Fruit fly (Drosophila melanogaster) whole organism, embryonic: ENCODE data around the gene CG12171.

Experiments
- ATbp ChIP-seq: fragments of 200-800 bp; sonication (Bioruptor generic); optimal IDR thresholded peaks from 2 replicates; lab custom pipeline; 2017; ENCODE audit warnings: missing biosample characterization, mild to moderate bottlenecking, missing genetic modification characterization, missing genetic modification reagents
- Atf3 ChIP-seq: fragments of 200-800 bp; sonication (Bioruptor generic); optimal IDR thresholded peaks from 3 replicates; lab custom pipeline; 2016; ENCODE audit warnings: missing biosample characterization, missing genetic modification characterization
- BEAF-32 ChIP-seq: fragments of 200-800 bp; sonication (Bioruptor generic); optimal IDR thresholded peaks from 3 replicates; lab custom pipeline; 2017; ENCODE audit warnings: missing biosample characterization, missing genetic modification characterization, mild to moderate bottlenecking, moderate library complexity, missing genetic modification reagents
- Blimp-1 ChIP-seq: fragments of 200-800 bp; sonication (Bioruptor generic); optimal IDR thresholded peaks from 3 replicates; lab custom pipeline; 2018; ENCODE audit warnings: missing biosample characterization, missing genetic modification characterization, mild to moderate bottlenecking, moderate library complexity, missing genetic modification reagents
- BtbVII ChIP-seq: fragments of 200-800 bp; sonication (Bioruptor generic); optimal IDR thresholded peaks from 3 replicates; lab custom pipeline; 2017; ENCODE audit warnings: missing biosample characterization, mild to moderate bottlenecking, missing genetic modification characterization
- C15 ChIP-seq: fragments of 200-800 bp; sonication (Bioruptor generic); IDR thresholded peaks from 3 replicates; pipeline ENCODE4 v1.3.6; 2022; ENCODE audit warnings: missing biosample characterization, missing genetic modification characterization
- CG10147 ChIP-seq: fragments of 200-800 bp; sonication (Bioruptor generic); optimal IDR thresholded peaks from 2 replicates; lab custom pipeline; 2019; ENCODE audit warnings: missing biosample characterization, mild to moderate bottlenecking, missing genetic modification characterization, moderate library complexity
- CG10979 ChIP-seq: fragments of 200-800 bp; sonication (Bioruptor generic); optimal IDR thresholded peaks from 2 replicates; lab custom pipeline; 2018; ENCODE audit warnings: missing biosample characterization, mild to moderate bottlenecking, missing genetic modification characterization, moderate library complexity
- CG11560 ChIP-seq: fragments of 200-800 bp; sonication (Bioruptor generic); IDR thresholded peaks from 3 replicates; pipeline ENCODE4 v1.3.6; 2022; ENCODE audit warnings: missing biosample characterization, missing genetic modification characterization
- CG12659 ChIP-seq: fragments of 200-800 bp; sonication (Bioruptor generic); optimal IDR thresholded peaks from 3 replicates; lab custom pipeline; 2017; ENCODE audit warnings: mild to moderate bottlenecking, missing biosample characterization, missing genetic modification reagents, missing genetic modification characterization
- CG12744 ChIP-seq: fragments of 200-800 bp; sonication (Bioruptor generic); optimal IDR thresholded peaks from 2 replicates; lab custom pipeline; 2016; ENCODE audit warnings: missing biosample characterization, missing genetic modification characterization
- CG13123 ChIP-seq: fragments of 200-800 bp; sonication (Bioruptor generic); optimal IDR thresholded peaks from 2 replicates; lab custom pipeline; 2016; ENCODE audit warnings: missing biosample characterization, missing genetic modification characterization
- CG13624 ChIP-seq: fragments of 200-800 bp; sonication (Bioruptor generic); optimal IDR thresholded peaks from 2 replicates; lab custom pipeline; 2016; ENCODE audit warnings: missing biosample characterization, missing genetic modification characterization
- CG13894 ChIP-seq: fragments of 200-800 bp; sonication (Bioruptor generic); optimal IDR thresholded peaks from 3 replicates; lab custom pipeline; 2018; ENCODE audit warnings: missing biosample characterization, mild to moderate bottlenecking, missing genetic modification characterization, moderate library complexity
- CG15011 ChIP-seq: fragments of 200-800 bp; sonication (Bioruptor generic); optimal IDR thresholded peaks from 3 replicates; lab custom pipeline; 2018; ENCODE audit warnings: missing biosample characterization, mild to moderate bottlenecking, missing genetic modification characterization
- CG17186 ChIP-seq: fragments of 200-800 bp; sonication (Bioruptor generic); optimal IDR thresholded peaks from 3 replicates; lab custom pipeline; 2017; ENCODE audit warnings: missing biosample characterization, missing genetic modification reagents, missing genetic modification characterization
- CG2712 ChIP-seq: fragments of 200-800 bp; optimal IDR thresholded peaks from 3 replicates; lab custom pipeline; 2019; ENCODE audit warnings: missing biosample characterization, mild to moderate bottlenecking, missing genetic modification characterization, moderate library complexity
- CG33557 ChIP-seq: fragments of 200-800 bp; sonication (Bioruptor generic); optimal IDR thresholded peaks from 2 replicates; lab custom pipeline; 2019; ENCODE audit warnings: missing biosample characterization, mild to moderate bottlenecking, missing genetic modification characterization, moderate library complexity
- CG5953 ChIP-seq: fragments of 200-800 bp; sonication (Bioruptor generic); IDR thresholded peaks from 2 replicates; pipeline ENCODE4 v1.3.6; 2022; ENCODE audit warnings: missing biosample characterization, missing genetic modification characterization
- CG6791 ChIP-seq: fragments of 200-800 bp; sonication (Bioruptor generic); IDR thresholded peaks from 3 replicates; pipeline ENCODE4 v1.3.6; 2022; ENCODE audit warnings: missing biosample characterization, missing genetic modification characterization; ENCODE audit not compliant: partially characterized antibody
- CG8765 ChIP-seq: fragments of 200-800 bp; sonication (Bioruptor generic); IDR thresholded peaks from 2 replicates; pipeline ENCODE4 v1.3.6; 2022; ENCODE audit warnings: missing biosample characterization, missing genetic modification characterization
- Dref ChIP-seq: fragments of 200-800 bp; sonication (Bioruptor generic); IDR thresholded peaks from 2 replicates; pipeline ENCODE4 v1.3.6; 2022; ENCODE audit warnings: missing biosample characterization, missing genetic modification characterization
- Fer1 ChIP-seq: fragments of 200-800 bp; sonication (Bioruptor generic); optimal IDR thresholded peaks from 2 replicates; lab custom pipeline; 2017; ENCODE audit warnings: missing biosample characterization, mild to moderate bottlenecking, missing genetic modification characterization
- HmgD ChIP-seq: fragments of 200-800 bp; sonication (Bioruptor generic); optimal IDR thresholded peaks from 3 replicates; lab custom pipeline; 2016; ENCODE audit warnings: missing biosample characterization, missing genetic modification characterization
- Lim3 ChIP-seq: fragments of 200-800 bp; sonication (Bioruptor generic); IDR thresholded peaks from 2 replicates; pipeline ENCODE4 v1.3.6; 2022; ENCODE audit warnings: missing biosample characterization, missing genetic modification characterization
- MBD-R2 ChIP-seq: fragments of 200-800 bp; sonication (Bioruptor generic); IDR thresholded peaks from 2 replicates; pipeline ENCODE4 v1.3.6; 2022; ENCODE audit warnings: missing biosample characterization, missing genetic modification characterization
- Meics ChIP-seq: fragments of 200-800 bp; sonication (Bioruptor generic); optimal IDR thresholded peaks from 2 replicates; lab custom pipeline; 2017; ENCODE audit warnings: missing biosample characterization, mild to moderate bottlenecking, missing genetic modification characterization
- Nf-YA ChIP-seq: fragments of 200-800 bp; sonication (Bioruptor generic); IDR thresholded peaks from 2 replicates; pipeline ENCODE4 v1.3.6; 2022; ENCODE audit warnings: missing biosample characterization, missing genetic modification characterization
- Nf-YB ChIP-seq: fragments of 200-800 bp; sonication (Bioruptor generic); optimal IDR thresholded peaks from 3 replicates; lab custom pipeline; 2019; ENCODE audit warnings: missing biosample characterization, mild to moderate bottlenecking, missing genetic modification characterization, moderate library complexity
- Ptx1 ChIP-seq: fragments of 200-800 bp; sonication (Bioruptor generic); IDR thresholded peaks from 2 replicates; pipeline ENCODE4 v1.3.6; 2022; ENCODE audit warnings: missing biosample characterization, missing genetic modification characterization
- Stat92E ChIP-seq, 3 experiments: fragments of >200 bp in 2 of 3; fragments of 200-800 bp in 1 of 3; sonication (Bioruptor generic) in 1 of 3; optimal IDR thresholded peaks; 2 replicates each; lab custom pipeline; 2017 to 2019; ENCODE audit warnings: missing biosample characterization in 3 of 3, missing genetic modification characterization in 3 of 3, mild to moderate bottlenecking in 1 of 3, moderate library complexity in 1 of 3
- Taf1 ChIP-seq: fragments of 200-800 bp; sonication (Bioruptor generic); IDR thresholded peaks from 2 replicates; pipeline ENCODE4 v1.3.6; 2022; ENCODE audit warnings: missing biosample characterization, missing genetic modification characterization
- cad ChIP-seq: fragments of >200 bp; optimal IDR thresholded peaks from 2 replicates; lab custom pipeline; 2017; ENCODE audit warnings: missing biosample characterization, missing genetic modification characterization
- ci ChIP-seq: fragments of 200-800 bp; sonication (Bioruptor generic); IDR thresholded peaks from 3 replicates; pipeline ENCODE4 v1.3.6; 2022; ENCODE audit warnings: missing biosample characterization, missing genetic modification characterization
- da ChIP-seq: fragments of 200-800 bp; sonication (Bioruptor generic); optimal IDR thresholded peaks from 2 replicates; lab custom pipeline; 2016; ENCODE audit warnings: missing biosample characterization, missing genetic modification characterization
- en ChIP-seq: fragments of 200-800 bp; sonication (Bioruptor generic); optimal IDR thresholded peaks from 2 replicates; lab custom pipeline; 2016; ENCODE audit warnings: missing biosample characterization, missing genetic modification characterization
- esg ChIP-seq: fragments of 200-800 bp; sonication (Bioruptor generic); conservative IDR thresholded peaks from 2 replicates; pipeline ENCODE4 v1.3.6; 2022; ENCODE audit warnings: missing biosample characterization, missing genetic modification characterization
- fu2 ChIP-seq: fragments of 200-800 bp; sonication (Bioruptor generic); optimal IDR thresholded peaks from 2 replicates; lab custom pipeline; 2016; ENCODE audit warnings: missing biosample characterization, missing genetic modification characterization
- gro ChIP-seq: fragments of 200-800 bp; sonication (Bioruptor generic); optimal IDR thresholded peaks from 2 replicates; lab custom pipeline; 2016; ENCODE audit warnings: missing biosample characterization, missing genetic modification characterization
- hkb ChIP-seq, 2 experiments: fragments of 200-800 bp in 1 of 2; fragments of >200 bp in 1 of 2; sonication (Bioruptor generic) in 1 of 2; IDR thresholded peaks in 1 of 2; optimal IDR thresholded peaks in 1 of 2; 2 replicates each; pipeline versions ENCODE4 v1.3.6 to Lab custom; 2017 to 2022; ENCODE audit warnings: missing biosample characterization in 1 of 2, missing genetic modification characterization in 1 of 2
- hth ChIP-seq: fragments of >200 bp; optimal IDR thresholded peaks from 2 replicates; lab custom pipeline; 2017; ENCODE audit warnings: inconsistent platforms
- jing ChIP-seq: fragments of 200-800 bp; sonication (Bioruptor generic); optimal IDR thresholded peaks from 2 replicates; lab custom pipeline; 2018; ENCODE audit warnings: missing biosample characterization, mild to moderate bottlenecking, missing genetic modification characterization
- jumu ChIP-seq: fragments of 200-800 bp; sonication (Bioruptor generic); optimal IDR thresholded peaks from 3 replicates; lab custom pipeline; 2016; ENCODE audit warnings: missing biosample characterization, missing genetic modification characterization
- pan ChIP-seq, 4 experiments: fragments of >200 bp in 3 of 4; fragments of 200-800 bp in 1 of 4; sonication (Bioruptor generic) in 1 of 4; optimal IDR thresholded peaks in 3 of 4; IDR thresholded peaks in 1 of 4; 2 replicates each; pipeline versions ENCODE4 v1.3.6 to Lab custom; 2017 to 2022; ENCODE audit warnings: missing biosample characterization in 2 of 4, missing genetic modification characterization in 2 of 4, mixed read lengths in 1 of 4
- scrt ChIP-seq: fragments of 200-800 bp; sonication (Bioruptor generic); optimal IDR thresholded peaks from 2 replicates; lab custom pipeline; 2018; ENCODE audit warnings: missing biosample characterization, mild to moderate bottlenecking, missing genetic modification characterization, moderate library complexity
- sob ChIP-seq: fragments of 200-800 bp; sonication (Bioruptor generic); IDR thresholded peaks from 2 replicates; pipeline ENCODE4 v1.3.6; 2022; ENCODE audit warnings: missing biosample characterization, missing genetic modification characterization
- stwl ChIP-seq: fragments of 200-800 bp; sonication (Bioruptor generic); optimal IDR thresholded peaks from 3 replicates; lab custom pipeline; 2018; ENCODE audit warnings: missing biosample characterization, mild to moderate bottlenecking, missing genetic modification characterization, moderate library complexity
- unpg ChIP-seq: fragments of 200-800 bp; sonication (Bioruptor generic); optimal IDR thresholded peaks from 3 replicates; lab custom pipeline; 2018; ENCODE audit warnings: missing biosample characterization, mild to moderate bottlenecking, missing genetic modification characterization, moderate library complexity
- zen ChIP-seq: fragments of 200-800 bp; sonication (Bioruptor generic); optimal IDR thresholded peaks from 3 replicates; lab custom pipeline; 2018; ENCODE audit warnings: missing biosample characterization, mild to moderate bottlenecking, missing genetic modification characterization, moderate library complexity

Gene CG12171

dm6 chr3R:5620387-5620956 is 13.0 kb upstream of the CG12171 start (continued):
- TF ChIP-seq Lim3 (GFP tag; lab: Robert Waterston, UW), result no peak
- no peak for TF ChIP-seq CG6791 (GFP tag; lab: Robert Waterston, UW)
- no peak for TF ChIP-seq cad (GFP tag; lab: Kevin White, UChicago)
- peak; percentile 63 for TF ChIP-seq jumu (GFP tag; lab: Kevin White, UChicago)
- TF ChIP-seq pan (optimal IDR thresholded peaks at IDR 0.05; lab: Kevin White, UChicago), result no peak
- TF ChIP-seq pan (GFP tag; optimal IDR thresholded peaks at IDR 0.05 in 1 of 2, IDR thresholded peaks at IDR 0.05 in 1 of 2), result peak in 1 of 2 experiments; percentile 68
- TF ChIP-seq scrt (GFP tag; lab: Kevin White, UChicago), result peak; percentile 48
- TF ChIP-seq gro (GFP tag; lab: Kevin White, UChicago), result peak; percentile 57
- TF ChIP-seq Fer1 (GFP tag; lab: Kevin White, UChicago), result peak; percentile 44
- no peak for TF ChIP-seq CG13894 (tag; lab: Kevin White, UChicago)
- no peak; the same call in 1 of the 2 replicates for TF ChIP-seq MBD-R2 (GFP tag; lab: Robert Waterston, UW)
- TF ChIP-seq BtbVII, result peak; percentile 24
- no peak; the same call in 1 of the 2 replicates for TF ChIP-seq Taf1
- TF ChIP-seq CG5953, result peak; percentile 59; the same call in 1 of the 2 replicates
- TF ChIP-seq Ptx1, result peak; percentile 71
- TF ChIP-seq HmgD (GFP tag; lab: Kevin White, UChicago), result no peak
- TF ChIP-seq sob (GFP tag; lab: Robert Waterston, UW), result peak; percentile 37; the same call in 1 of the 2 replicates
- TF ChIP-seq hkb (optimal IDR thresholded peaks at IDR 0.05; lab: Kevin White, UChicago), result no peak
- peak; percentile 71 for TF ChIP-seq hkb (GFP tag; IDR thresholded peaks at IDR 0.05; lab: Robert Waterston, UW)
- peak; percentile 64 for TF ChIP-seq Meics (GFP tag; lab: Kevin White, UChicago)
- TF ChIP-seq CG12659, result peak; percentile 62
- TF ChIP-seq CG10147, result peak; percentile 65
- no peak for TF ChIP-seq Blimp-1
- TF ChIP-seq Nf-YA (GFP tag; lab: Robert Waterston, UW), result peak; percentile 35; the same call in 1 of the 2 replicates
- TF ChIP-seq Atf3 (GFP tag; lab: Kevin White, UChicago), result peak; percentile 21
- peak; percentile 21 for TF ChIP-seq zen (tag; lab: Kevin White, UChicago)
- TF ChIP-seq CG13624 (GFP tag; lab: Kevin White, UChicago), result peak; percentile 55
- no peak for TF ChIP-seq CG15011 (GFP tag; lab: Kevin White, UChicago)
- peak; percentile 85 for TF ChIP-seq ci
- no peak for TF ChIP-seq Dref
- TF ChIP-seq en (GFP tag; lab: Kevin White, UChicago), result peak; percentile 49
- no peak for TF ChIP-seq CG8765 (GFP tag; lab: Robert Waterston, UW)
- TF ChIP-seq Stat92E (GFP tag; optimal IDR thresholded peaks at IDR 0.05; lab: Kevin White, UChicago), result peak in 1 of 3 experiments; percentile 12
- TF ChIP-seq CG11560 (tag; lab: Robert Waterston, UW), result no peak
- no peak for TF ChIP-seq stwl (tag; lab: Kevin White, UChicago)
- TF ChIP-seq CG2712 (tag; lab: Kevin White, UChicago), result peak; percentile 71
- peak; percentile 32 for TF ChIP-seq Nf-YB (GFP tag; lab: Kevin White, UChicago)
- TF ChIP-seq CG33557 (GFP tag; lab: Kevin White, UChicago), result no peak
- peak; percentile 27 for TF ChIP-seq da (GFP tag; lab: Kevin White, UChicago)
- peak; percentile 71 for TF ChIP-seq CG10979
- TF ChIP-seq BEAF-32 (GFP tag; lab: Kevin White, UChicago), result no peak
- TF ChIP-seq CG17186, result no peak
- peak; percentile 37 for TF ChIP-seq jing
- no peak for TF ChIP-seq hth
- peak; percentile 35 for TF ChIP-seq unpg
- peak; percentile 2 for TF ChIP-seq CG13123 (GFP tag; lab: Kevin White, UChicago)
- peak; percentile 53; the same call in 1 of the 2 replicates for TF ChIP-seq esg (GFP tag; lab: Robert Waterston, UW)
- peak; percentile 17; the same call in 1 of the 3 replicates for TF ChIP-seq C15 (GFP tag; lab: Robert Waterston, UW)
- no peak for TF ChIP-seq CG12744 (GFP tag; lab: Kevin White, UChicago)
- peak; percentile 71 for TF ChIP-seq ATbp (GFP tag; lab: Kevin White, UChicago)
- TF ChIP-seq fu2, result peak; percentile 44
